Fruit fly (Drosophila melanogaster): ENCODE measurements around the gene Alg14.

Alg14 gene

dm6 chrX:15482236-15482660, 10.3 kb downstream of the Alg14 start, which contains the start of gene CG6340 (continued):
- TF ChIP-seq Bdp1 (GFP tag; optimal IDR thresholded peaks at IDR 0.05) (no peak), Opbp (GFP tag; IDR thresholded peaks at IDR 0.05; ENCODE audit: partially characterized antibody) (peak; percentile 82; the same call in 2 of the 3 replicates), CG16813 (GFP tag; IDR thresholded peaks at IDR 0.05; ENCODE audit: partially characterized antibody) (peak; percentile 76), Hr3 (GFP tag; optimal IDR thresholded peaks at IDR 0.05) (no peak), Nf-YC (tag; optimal IDR thresholded peaks at IDR 0.05) (no peak), ham (GFP tag; IDR thresholded peaks at IDR 0.05) (no peak), Optix (GFP tag; IDR thresholded peaks at IDR 0.05) (no peak), p53 (GFP tag; optimal IDR thresholded peaks at IDR 0.05) (no peak), CG14014 (GFP tag; IDR thresholded peaks at IDR 0.05) (no peak), Drgx (GFP tag; IDR thresholded peaks at IDR 0.05) (no peak), gsb-n (tag; optimal IDR thresholded peaks at IDR 0.05) (no peak), CG33213 (GFP tag; optimal IDR thresholded peaks at IDR 0.05) (peak; percentile 17), insv (GFP tag; optimal IDR thresholded peaks at IDR 0.05) (no peak), CG6272 (GFP tag; IDR thresholded peaks at IDR 0.05) (no peak), gt (GFP tag; IDR thresholded peaks at IDR 0.05) (no peak), hbn (GFP tag; IDR thresholded peaks at IDR 0.05; ENCODE audit: partially characterized antibody) (peak; percentile 61), Dfd (GFP tag; optimal IDR thresholded peaks at IDR 0.05) (no peak), MESR4 (GFP tag; optimal IDR thresholded peaks at IDR 0.05) (peak; percentile 80), CG13123 (GFP tag; optimal IDR thresholded peaks at IDR 0.05) (no peak), Hmx (GFP tag; optimal IDR thresholded peaks at IDR 0.05) (no peak), eyg (GFP tag; optimal IDR thresholded peaks at IDR 0.05) (no peak), Dref (GFP tag; IDR thresholded peaks at IDR 0.05) (peak; percentile 79), TFAM (GFP tag; optimal IDR thresholded peaks at IDR 0.05) (no peak)

dm6 chrX:15483010-15483802, 11.2 kb downstream of the Alg14 start:
- TF ChIP-seq CG31388 (GFP tag; optimal IDR thresholded peaks at IDR 0.05) (no peak), CG11696 (GFP tag; IDR thresholded peaks at IDR 0.05) (peak; percentile 67; the same call in 1 of the 2 replicates), nom (GFP tag; optimal IDR thresholded peaks at IDR 0.05) (peak; percentile 25), Adf1 (GFP tag; IDR thresholded peaks at IDR 0.05) (peak; percentile 85), CG10979 (tag; optimal IDR thresholded peaks at IDR 0.05) (no peak), dimm (GFP tag; IDR thresholded peaks at IDR 0.05) (no peak), CG1832 (GFP tag; optimal IDR thresholded peaks at IDR 0.05) (peak; percentile 41), Trl (optimal IDR thresholded peaks at IDR 0.05) (peak; percentile 48 to 60), Trl (GFP tag; optimal IDR thresholded peaks at IDR 0.05) (no peak), CG15479 (GFP tag; optimal IDR thresholded peaks at IDR 0.05) (peak; percentile 61), otp (GFP tag; IDR thresholded peaks at IDR 0.05) (no peak), ap (GFP tag; IDR thresholded peaks at IDR 0.05) (no peak), CG4360 (GFP tag; IDR thresholded peaks at IDR 0.05) (peak; percentile 76)

- TF ChIP-seq CG7963 (GFP tag; IDR thresholded peaks at IDR 0.05; ENCODE audit: partially characterized antibody) (peak; percentile 74), stc (GFP tag; IDR thresholded peaks at IDR 0.05) (no peak), vvl (GFP tag; IDR thresholded peaks at IDR 0.05) (no peak), Scr (GFP tag; IDR thresholded peaks at IDR 0.05; ENCODE audit: partially characterized antibody) (peak; percentile 66), CG2120 (GFP tag; optimal IDR thresholded peaks at IDR 0.05) (no peak), CG14860 (GFP tag; IDR thresholded peaks at IDR 0.05; ENCODE audit: partially characterized antibody) (peak; percentile 56; the same call in 1 of the 3 replicates), CG15269 (tag; optimal IDR thresholded peaks at IDR 0.05) (no peak), Nf-YB (GFP tag; optimal IDR thresholded peaks at IDR 0.05) (no peak), CG31388 (GFP tag; optimal IDR thresholded peaks at IDR 0.05) (no peak), Doc3 (GFP tag; IDR thresholded peaks at IDR 0.05; ENCODE audit: partially characterized antibody) (0 out of 3 replicates have a peak, but pooled peaks have one; percentile 20), jigr1 (GFP tag; IDR thresholded peaks at IDR 0.05) (no peak), Myb (GFP tag; optimal IDR thresholded peaks at IDR 0.05) (no peak), seq (GFP tag; IDR thresholded peaks at IDR 0.05) (no peak), grau (tag; optimal IDR thresholded peaks at IDR 0.05) (no peak)
Measured at dm6 chrX:15484451-15485032, 12.6 kb downstream of the Alg14 start.
